Fruit fly (Drosophila melanogaster): Measurements from ENCODE around the gene CG33178.

The CG33178 gene

DNA sequence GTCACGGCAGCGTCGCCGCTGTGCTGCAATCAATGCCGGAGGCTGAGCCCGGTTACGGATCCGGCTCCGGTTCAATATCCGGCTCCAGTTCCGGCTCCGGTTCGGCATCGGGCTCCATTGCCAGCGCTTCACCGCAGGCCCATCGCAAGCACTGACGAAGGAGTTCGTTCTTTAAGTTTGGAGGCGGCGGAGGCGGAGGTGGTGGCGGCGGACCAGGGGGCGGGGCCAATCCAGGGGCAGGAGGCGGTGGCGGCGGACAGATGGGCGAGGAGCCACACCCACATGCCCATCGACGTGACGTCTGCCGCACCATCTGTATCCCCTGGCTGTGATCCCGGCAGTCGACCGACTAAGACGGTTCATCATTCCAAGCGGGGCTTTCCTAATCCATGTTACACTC is 29.3 kb downstream of the CG33178 start:
- no peak for TF ChIP-seq CG17801 (GFP tag; optimal IDR thresholded peaks at IDR 0.05; ENCODE audit: partially characterized antibody)

DNA sequence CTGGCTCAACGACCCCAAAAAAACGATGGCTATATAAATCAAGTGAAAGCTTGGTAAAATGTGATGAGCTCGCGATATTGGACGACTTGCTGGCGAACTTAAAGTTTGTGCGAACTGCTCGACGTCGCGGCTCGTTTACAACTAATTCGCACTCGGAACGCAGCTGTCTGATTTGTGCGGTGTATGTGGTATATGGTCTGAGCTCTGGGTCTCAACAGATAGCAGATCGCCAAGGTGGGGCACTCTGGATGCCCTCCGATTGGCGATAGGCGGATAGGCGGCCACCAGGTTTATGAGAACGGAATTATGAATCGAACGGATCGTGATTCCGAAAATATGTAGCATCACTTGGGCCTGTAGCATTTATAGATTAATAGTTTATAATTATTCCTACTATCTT is 33.8 kb downstream of the CG33178 start, which contains the start of gene Cyp4s3:
TSS of gene Cyp4s3 (minus strand) at position 146 of the 400 bp plus-strand sequence.
- TF ChIP-seq CG17801 (GFP tag; optimal IDR thresholded peaks at IDR 0.05; ENCODE audit: partially characterized antibody): no peak

DNA sequence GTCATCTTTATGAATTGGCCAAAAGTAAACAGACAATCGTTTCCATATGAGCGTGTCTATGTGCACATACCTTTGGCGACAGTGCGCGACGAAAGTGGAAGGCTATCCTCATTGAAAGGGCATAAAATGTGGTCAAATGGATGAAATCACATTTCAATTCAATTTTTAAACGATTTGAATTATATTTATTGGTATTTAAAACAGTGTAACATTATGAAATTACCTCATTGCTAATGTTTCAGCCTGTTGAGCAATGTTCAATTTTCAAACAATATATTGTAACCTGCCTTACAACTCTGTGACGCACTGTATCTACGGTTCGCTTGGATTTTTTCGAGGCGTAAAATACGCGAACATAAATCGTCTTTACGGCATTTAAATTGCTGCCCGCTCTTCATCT is 37.5 kb downstream of the CG33178 start:
- TF ChIP-seq CG17801 (GFP tag; optimal IDR thresholded peaks at IDR 0.05; ENCODE audit: partially characterized antibody): peak; percentile 1

DNA sequence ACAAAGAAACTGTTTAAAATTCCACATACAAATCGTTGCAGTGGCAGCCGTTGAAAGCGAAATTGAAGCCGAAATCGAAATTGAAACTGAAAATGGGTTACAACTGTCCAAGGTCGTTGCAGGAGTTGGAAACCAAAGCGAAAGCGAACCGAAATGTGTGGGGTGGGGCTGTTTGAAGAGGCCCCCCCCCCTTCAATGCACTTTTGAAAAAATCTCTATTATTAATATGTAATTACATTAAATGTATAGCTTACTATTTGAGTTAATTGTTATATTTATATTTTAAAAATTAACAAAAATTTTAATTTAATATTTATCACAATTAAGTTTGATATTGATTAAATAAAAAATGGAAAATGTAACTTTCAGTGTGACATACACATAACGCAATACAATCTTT is 39.1 kb downstream of the CG33178 start:
- no peak for TF ChIP-seq CG17801 (GFP tag; optimal IDR thresholded peaks at IDR 0.05; ENCODE audit: partially characterized antibody)

DNA sequence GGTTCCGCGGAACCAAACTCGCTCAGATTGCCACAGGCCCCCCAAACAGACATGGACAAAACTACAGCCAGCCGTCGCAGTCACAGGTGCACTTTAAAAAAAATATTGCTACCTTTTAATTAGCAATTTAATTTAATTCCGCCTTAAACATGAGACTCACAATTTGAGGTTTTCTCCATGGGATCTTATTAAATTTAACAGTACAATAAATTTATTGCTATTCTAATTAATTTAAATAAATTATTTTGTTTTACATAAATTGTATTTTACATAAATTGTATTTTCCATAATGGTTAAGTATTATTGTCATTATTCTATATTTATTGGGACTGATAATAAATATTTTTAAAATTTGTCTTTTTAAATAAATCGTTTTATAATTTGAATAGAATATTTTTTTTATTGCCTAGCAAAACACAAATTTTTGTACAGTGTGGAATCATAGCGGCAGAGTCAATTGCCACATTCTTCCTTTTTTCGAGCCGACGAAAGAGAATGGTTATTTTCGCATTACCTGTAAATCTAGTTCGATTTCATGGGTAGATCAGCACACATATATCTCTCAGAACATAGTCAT is 40.9 kb downstream of the CG33178 start:
- TF ChIP-seq CG17801 (GFP tag; optimal IDR thresholded peaks at IDR 0.05; ENCODE audit: partially characterized antibody): no peak

DNA sequence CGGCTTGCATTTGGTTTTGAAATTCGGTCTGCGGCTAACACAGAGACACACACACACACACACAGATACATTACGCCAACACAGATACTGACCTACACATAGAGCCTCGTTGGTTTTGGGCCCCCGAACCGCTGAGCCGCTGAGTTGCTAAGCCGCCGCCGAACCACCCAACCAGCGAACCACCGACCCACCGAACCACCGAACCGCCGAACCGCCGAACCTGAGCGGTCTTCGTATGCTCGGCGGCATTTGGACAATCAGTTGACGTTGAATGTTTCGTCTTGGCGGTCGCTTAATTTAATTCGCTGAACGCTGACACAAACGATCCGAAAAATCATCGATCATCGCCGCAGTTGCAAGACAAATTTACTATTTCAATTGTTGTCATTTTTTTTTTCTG is 42.9 kb downstream of the CG33178 start, which contains the start of gene drd:
TSS of gene drd (plus strand) at position 258 of the 400 bp plus-strand sequence.
- no peak for TF ChIP-seq CG17801 (GFP tag; optimal IDR thresholded peaks at IDR 0.05; ENCODE audit: partially characterized antibody)

DNA sequence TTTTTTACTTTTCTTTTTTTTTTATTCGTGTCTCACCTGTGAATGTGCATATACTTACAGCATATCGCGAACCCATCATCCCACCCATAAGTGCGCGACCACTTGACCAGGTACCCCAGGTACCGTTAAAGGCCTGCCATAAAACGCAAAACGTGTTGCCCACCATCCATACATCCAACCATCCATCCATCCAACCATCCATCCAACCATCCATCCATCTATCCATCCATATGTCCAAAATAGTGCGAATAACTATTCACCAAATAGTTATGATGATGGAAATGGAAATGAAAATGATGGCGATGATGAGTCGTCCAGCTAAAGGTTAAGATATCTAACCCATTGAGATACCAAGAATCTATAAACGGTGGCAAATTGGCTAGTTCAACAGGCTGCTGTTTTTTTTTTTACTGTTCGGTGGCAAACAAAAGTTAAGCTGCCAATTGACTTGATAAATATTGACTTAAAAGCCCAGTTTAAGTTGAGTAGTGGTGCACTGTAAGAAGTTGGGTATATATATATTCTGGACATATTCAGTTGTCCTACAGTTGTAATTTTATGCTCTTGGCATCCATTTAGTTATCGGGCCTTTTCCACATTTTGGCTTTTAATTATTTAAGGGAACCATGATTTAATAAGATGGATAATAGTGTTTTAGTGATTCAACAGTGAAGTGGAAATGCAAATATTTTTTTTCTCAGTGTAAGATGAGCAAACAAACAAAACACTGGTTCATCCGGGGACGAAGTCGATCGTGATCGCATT is 45.4 kb downstream of the CG33178 start:
- no peak for TF ChIP-seq CG17801 (GFP tag; optimal IDR thresholded peaks at IDR 0.05; ENCODE audit: partially characterized antibody)

DNA sequence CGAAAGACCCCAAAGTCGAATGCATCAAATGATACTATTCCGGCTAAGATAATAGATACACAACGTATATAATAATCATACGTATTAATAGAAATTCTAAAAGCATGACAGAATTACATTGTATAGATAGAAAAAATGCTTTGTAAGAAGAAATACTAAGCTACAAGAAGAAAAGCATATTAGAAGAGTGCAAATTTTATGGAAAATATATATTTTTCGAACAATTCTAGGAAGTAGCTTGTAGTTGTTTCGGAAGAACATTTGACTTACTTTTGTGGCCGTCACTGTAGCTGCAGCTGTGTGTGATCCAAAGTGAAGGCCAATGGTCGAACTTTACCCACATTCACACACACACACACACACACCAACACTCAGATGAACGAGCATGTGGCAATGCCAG is 49.4 kb downstream of the CG33178 start:
- TF ChIP-seq CG17801 (GFP tag; optimal IDR thresholded peaks at IDR 0.05; ENCODE audit: partially characterized antibody): peak; percentile 9
